Worm (Caenorhabditis elegans) whole organism, dauer: ENCODE results near the gene T05B9.2.

Experiments
- unc-62 ChIP-seq: sonication (generic microtip); optimal IDR thresholded peaks from 2 replicates; lab custom pipeline; 2017; ENCODE audit warnings: missing biosample characterization, missing genetic modification reagents, missing genetic modification characterization

Gene T05B9.2

DNA sequence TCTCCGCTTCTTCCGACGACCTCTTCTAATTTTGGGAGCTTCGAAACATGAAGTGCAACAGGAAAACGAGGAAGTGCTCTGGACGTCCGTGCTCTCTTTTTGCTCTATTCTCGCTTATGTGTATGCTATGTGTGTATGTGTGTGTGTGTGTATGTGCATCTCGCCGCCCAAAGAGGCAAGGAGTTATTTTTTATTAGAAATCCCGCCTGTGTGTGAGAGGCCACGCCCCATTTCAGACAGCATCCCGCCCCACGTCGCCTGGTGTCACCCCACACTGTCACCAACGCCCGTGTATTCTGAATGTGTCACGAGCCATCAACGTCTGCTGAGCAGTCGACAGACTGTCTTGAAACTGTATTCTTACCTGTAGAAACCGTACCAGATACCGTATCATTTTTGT lies at the start of gene T05B9.2:
T05B9.2 (plus strand) TSS at position 301 of the 400 bp plus-strand sequence.
- TF ChIP-seq unc-62 (GFP tag; lab: Kevin White, UChicago) = no peak

DNA sequence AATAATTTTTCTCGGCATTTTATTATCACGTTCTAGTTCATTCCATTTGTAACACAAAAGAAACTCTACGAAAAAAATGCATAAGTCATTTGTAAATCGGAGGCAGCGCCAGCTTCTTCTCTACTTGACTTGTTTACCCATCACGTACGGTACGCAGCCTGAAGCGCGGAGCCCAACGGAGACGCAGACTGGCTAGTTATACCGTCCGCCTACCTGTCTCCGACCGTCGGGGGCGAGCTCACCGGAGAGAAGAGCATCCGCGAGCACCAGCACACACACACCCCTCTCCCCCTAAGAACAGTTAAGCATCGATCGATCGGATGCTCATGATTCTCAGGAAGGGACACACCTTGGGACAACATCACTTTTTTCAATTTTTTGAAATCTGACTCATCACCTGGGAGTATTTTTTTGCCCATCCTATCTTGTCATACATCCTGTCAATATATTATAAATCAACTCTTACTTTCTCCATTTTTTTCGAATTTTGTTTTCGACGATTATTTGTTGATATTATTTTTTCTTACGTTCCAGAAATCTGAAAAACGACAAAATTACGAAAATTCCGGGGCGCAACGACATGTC lies 33.8 kb upstream of the T05B9.2 start, which contains the start of gene plpr-1:
plpr-1 (plus strand) TSS at position 535 of the 585 bp plus-strand sequence.
- TF ChIP-seq unc-62 (GFP tag; lab: Kevin White, UChicago) = no peak

DNA sequence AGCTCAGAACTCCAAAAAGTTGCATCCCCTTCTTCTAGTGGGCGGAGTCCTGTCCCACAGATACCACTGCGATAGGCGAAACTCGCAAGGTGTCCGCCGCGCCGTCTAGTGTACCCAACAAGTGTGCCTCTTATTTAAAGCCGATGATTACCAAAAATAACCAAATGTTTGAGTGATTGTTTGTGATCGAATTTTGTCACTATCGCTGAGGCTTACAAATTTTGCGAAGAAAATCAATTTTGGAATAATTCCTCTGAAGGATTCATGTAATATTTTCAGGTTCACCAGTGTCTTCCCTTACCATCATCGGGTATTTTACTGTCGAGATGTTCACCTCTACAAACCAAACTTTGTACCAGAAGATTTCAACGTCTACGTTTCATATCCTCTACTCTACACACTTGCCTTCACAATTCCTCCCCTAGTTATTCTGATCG lies 31.6 kb upstream of the T05B9.2 start:
- no peak for TF ChIP-seq unc-62 (GFP tag; lab: Kevin White, UChicago)

DNA sequence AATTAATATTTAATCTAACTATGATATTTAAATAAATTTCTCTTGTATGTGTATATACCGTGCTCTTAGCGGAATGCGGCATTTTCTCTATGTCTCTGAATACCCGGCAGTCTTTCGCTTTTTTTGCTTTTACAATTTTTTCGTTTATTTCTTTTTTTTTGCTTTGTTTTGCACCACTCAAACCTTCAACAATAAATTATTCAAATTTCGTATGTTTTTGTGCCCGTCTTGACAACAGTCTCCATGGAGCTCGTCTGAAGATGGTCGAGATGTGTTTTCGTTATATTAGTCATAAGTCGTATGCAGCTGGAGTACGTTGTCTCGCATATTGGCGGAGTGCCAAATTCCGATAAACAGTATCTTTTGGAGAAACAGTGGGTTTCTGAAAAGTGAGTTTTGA lies 29.3 kb upstream of the T05B9.2 start, which contains the start of gene T06D8.2:
T06D8.2 (plus strand) TSS at position 301 of the 400 bp plus-strand sequence.
- no peak for TF ChIP-seq unc-62 (GFP tag; lab: Kevin White, UChicago)

DNA sequence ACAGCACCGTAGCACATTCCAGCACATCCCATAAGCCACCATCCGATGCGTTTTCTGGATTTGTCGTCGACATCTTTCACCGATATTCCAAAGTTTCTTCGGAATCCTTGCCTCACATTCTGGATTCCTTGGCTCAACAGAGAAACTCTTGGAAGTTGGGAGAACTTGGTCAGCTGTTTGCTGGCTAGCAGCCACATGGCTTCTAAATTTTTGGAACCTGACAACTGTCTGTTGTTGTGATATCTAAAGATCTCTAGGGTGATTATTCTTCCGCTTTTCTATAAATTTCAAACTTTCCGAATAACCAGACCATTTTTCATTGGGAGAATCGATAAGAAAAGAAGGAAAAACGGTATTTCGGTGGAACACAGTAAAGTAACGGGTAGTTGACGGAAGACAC lies 20.9 kb upstream of the T05B9.2 start, which contains the start of gene cox-15:
cox-15 (minus strand) TSS at position 202 of the 400 bp plus-strand sequence.
- no peak for TF ChIP-seq unc-62 (GFP tag; lab: Kevin White, UChicago)

DNA sequence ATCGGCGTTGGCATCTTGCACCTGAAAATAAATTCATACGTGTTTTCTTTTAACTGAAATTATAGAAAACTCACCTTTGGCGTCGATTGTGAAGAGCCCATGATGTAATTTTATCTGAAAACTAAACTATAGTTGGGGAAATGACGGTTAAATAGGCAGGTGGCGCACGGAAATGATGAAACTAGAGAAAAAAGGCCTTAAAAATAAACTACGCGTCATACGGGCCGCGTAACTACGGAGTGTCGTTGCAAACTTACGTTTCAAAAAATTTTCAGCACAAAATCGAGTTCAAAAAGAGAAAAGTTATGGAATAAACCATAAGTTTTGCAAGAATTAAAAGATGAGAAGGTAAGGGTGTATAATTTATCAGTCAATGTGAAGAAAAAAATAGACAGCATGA lies 19.4 kb upstream of the T05B9.2 start, which contains the start of gene cchl-1:
cchl-1 (minus strand) TSS at position 114 of the 400 bp plus-strand sequence.
- TF ChIP-seq unc-62 (GFP tag; lab: Kevin White, UChicago) = no peak

DNA sequence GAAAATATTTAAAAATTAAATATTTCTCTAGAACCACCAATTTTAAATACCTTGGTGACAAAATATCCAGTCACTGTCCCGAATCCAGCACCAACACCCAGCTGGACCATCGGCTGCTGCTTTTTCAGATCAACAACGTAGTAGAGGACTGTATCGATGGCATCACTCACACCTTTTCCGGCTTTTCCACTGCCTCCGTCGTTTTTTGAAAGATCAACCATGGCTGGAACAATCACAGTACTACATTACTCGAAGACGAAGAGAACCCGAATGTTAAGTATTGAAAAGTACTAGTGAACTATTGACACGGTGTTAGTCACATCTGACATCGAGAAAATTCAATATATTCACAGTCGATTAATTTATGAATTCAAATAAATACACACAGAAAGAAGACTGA lies 18.5 kb upstream of the T05B9.2 start, which contains the start of gene fndc-1:
fndc-1 (minus strand) TSS at position 227 of the 400 bp plus-strand sequence.
- no peak for TF ChIP-seq unc-62 (GFP tag; lab: Kevin White, UChicago)

DNA sequence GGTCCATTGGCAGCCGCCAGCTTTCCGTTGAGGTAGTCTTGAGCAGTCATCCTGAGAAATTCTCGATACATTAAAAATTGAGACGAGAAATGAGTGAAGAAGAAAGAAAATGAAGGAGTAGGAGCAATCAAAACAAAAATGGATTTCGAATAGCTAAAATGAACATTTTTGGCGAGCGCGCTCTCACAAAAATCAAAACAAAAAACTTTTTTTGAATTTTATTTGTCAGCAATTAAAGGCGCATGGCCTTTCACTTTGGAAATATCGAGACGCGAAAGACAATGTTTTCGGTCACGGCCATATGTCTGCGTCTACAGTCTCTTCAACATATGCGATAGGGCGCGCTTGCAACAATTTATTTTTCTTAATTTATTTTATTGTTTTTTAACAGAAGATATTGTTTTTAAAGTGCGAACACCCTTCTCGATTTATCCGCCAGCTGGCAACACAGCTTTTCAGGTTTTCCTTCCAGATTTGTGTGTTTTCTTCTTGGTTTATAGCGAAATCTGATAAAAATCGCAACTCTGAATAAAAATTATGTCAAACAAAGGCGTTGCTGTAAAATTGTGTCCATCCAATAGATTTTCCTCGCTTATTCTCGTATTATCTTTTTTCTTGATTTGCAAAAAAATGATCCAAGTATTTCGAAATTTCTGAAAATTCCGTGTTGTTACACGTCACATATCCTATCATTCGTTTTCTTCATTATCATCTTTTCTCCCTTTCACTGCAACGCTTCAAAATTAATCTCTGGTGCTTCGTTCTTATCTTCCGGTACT lies 16.6 kb upstream of the T05B9.2 start, which contains the start of the genes rpn-9 and T06D8.9:
rpn-9 (minus strand) TSS at position 51 of the 779 bp plus-strand sequence.
T06D8.9 (plus strand) TSS at position 729 of the 779 bp plus-strand sequence.
- TF ChIP-seq unc-62 (GFP tag; lab: Kevin White, UChicago) = no peak

DNA sequence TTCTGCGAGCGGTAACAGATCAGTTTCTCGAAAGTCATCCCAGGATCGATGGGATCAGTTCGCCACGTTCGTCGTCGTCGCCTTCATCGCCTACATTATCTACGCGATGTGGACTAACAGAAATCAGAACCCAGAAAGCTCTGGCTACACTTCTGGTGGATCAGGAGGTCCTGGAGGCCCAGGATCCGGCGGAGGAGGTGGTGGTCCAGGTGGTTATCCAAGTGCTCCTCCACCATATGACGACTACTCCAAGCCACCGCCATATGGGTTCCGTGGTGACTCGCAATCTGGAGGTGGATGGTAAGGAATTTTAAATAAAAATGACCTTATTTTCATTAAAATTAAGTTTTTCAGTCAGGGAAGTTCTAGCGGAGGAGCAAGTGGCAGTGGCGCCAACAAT lies 15.4 kb upstream of the T05B9.2 start:
- TF ChIP-seq unc-62 (GFP tag; lab: Kevin White, UChicago) = no peak

DNA sequence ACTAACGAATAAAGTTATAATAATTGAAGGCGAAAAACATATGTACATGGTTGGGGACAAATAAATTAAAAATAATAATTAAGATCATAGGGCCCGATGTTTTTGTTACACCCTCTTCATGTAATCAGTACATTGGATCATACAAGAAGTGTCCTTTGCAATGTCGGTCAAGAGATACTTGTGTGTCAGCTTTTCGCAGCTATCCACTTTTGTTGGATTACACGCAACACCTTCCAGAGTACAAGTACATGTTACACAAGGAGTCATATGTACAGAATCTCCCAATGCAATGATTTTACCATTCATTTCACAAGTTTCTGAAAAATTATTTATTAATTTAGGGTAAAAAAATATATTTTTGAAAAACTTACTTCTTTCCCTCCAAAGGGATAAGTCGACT lies 14.7 kb upstream of the T05B9.2 start:
- TF ChIP-seq unc-62 (GFP tag; lab: Kevin White, UChicago) = no peak

DNA sequence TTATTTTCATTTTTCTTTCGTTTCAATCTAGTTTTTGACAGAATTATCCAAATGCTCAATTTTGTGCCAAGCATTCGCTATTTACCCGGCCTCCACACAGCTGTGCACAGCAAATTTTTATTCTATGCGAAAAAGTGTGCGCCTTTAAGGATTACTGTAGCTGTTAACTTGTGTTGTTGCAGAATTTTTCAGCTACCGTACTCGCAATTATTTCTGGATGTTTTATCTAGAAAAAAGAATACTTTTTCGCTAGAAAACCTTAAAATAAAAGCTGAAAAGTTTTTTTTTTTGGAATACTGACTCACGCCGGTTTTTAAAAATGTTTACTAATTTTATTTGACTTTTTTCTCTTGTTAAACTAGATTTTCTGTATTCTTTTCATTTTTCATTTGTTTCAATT lies 14.1 kb upstream of the T05B9.2 start:
- no peak for TF ChIP-seq unc-62 (GFP tag; lab: Kevin White, UChicago)

DNA sequence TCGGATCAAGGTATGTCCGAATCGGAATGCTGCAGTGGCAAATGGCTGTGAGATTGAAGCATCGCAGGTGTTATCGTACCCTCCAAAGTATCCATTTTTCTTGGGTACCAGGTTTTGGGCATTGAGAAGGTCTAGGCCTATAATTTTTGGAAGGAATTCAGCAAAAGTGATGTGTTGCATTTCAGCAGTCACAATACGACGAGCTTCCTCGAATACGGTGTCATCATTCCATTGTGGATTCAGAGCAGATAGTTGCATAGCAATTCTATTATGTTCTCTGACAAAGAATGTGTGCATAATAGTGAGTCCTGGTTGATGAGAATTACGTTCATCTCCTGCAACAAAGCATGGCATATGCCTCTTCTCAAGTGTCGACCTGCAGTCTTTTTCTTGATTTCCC lies 12.7 kb upstream of the T05B9.2 start:
- no peak for TF ChIP-seq unc-62 (GFP tag; lab: Kevin White, UChicago)

DNA sequence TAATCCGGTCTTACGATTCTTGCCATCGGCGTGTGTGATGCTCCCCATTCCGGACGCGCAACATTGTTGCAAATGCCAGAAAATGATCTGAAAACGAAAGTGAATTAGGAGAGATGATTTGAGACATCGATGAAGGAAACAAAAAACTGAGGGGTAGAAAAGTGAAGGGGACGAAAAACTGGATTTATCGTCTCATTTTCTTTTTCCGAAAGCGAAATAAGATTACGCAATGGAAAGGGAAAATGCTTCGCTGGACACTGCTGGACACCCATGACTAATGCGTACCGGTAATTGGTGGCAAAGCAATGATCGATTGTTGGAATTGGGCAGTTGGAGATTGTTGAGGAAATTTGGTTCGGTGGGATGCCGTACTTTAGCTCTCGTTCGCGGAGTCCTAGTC lies 9.1 kb upstream of the T05B9.2 start:
- TF ChIP-seq unc-62 (GFP tag; lab: Kevin White, UChicago) = no peak

DNA sequence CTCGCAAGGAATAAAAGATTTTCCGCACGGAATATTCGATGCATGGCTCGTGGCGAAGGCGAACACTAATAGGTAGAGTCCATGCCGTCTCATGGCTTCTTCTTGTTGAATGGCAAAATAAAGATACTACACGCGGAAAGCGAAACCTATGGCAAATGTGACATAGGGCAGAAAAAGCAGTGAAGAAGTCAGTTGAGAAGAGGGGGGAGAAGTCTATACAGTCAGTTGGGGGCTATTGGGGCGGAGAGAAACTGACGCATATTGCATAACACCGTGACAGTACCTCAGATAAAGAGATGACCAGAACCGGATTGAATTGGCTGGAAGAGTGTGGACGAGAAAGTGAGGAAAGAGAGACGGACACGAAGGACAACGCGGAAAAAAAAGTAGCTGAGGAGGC lies 8.2 kb upstream of the T05B9.2 start, which contains the start of gene T06D8.10:
T06D8.10 (minus strand) TSS at position 101 of the 400 bp plus-strand sequence.
- no peak for TF ChIP-seq unc-62 (GFP tag; lab: Kevin White, UChicago)

DNA sequence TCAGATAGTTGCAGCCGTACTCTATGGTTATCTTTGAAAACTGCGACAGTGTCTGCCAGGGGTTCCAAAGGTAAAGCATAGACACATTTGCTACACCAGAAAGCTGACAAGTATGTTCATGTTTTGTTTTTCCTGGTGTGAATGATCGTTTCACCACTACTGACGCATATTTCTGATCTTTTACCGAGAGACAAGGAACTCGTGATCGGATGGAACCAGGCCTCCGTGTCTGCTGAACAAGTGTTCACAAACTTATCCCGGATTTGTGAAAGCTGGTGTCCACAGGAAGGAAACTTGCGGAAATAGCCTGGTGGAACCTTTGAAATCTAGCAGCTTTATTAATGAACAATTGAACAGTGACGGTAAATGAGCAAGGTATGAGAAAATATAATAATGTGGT lies 4.1 kb downstream of the T05B9.2 start:
- no peak for TF ChIP-seq unc-62 (GFP tag; lab: Kevin White, UChicago)

DNA sequence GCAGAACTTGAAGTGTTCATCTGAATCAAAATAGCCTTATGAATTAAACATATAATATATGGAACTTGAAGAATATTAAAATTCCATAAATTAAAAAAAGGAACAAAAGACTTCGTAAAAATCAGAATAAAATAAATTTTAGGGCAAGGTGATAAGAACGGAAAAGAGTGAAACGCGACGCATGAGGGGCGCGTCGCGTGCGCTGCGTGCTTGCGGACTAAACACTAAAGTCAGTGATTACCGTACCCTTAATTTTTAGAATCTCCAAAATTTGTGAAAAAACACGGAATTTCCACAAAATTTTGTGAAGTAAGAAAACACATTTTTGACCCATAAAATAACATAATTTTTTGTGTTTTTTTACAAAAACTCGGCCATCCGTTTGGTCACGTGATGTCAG lies 5.5 kb downstream of the T05B9.2 start, which contains the start of gene T05B9.1:
T05B9.1 (minus strand) TSS at position 20 of the 400 bp plus-strand sequence.
- TF ChIP-seq unc-62 (GFP tag; lab: Kevin White, UChicago) = no peak
